Fruit fly (Drosophila melanogaster): ENCODE results near the gene ppk28.

dm6 chrX:16768770-16769169 lies 37.1 kb upstream of the ppk28 start:
- TF ChIP-seq dmrt11E (tag; optimal IDR thresholded peaks at IDR 0.05) (no peak), gro (GFP tag; optimal IDR thresholded peaks at IDR 0.05) (no peak), btn (GFP tag; optimal IDR thresholded peaks at IDR 0.05) (no peak), Hr78 (GFP tag; optimal IDR thresholded peaks at IDR 0.05) (no peak), CG6854 (GFP tag; optimal IDR thresholded peaks at IDR 0.05) (no peak), CG12942 (GFP tag; optimal IDR thresholded peaks at IDR 0.05) (no peak), ash1 (GFP tag; optimal IDR thresholded peaks at IDR 0.05) (no peak), gem (tag; optimal IDR thresholded peaks at IDR 0.05) (peak; percentile 42), CG13287 (GFP tag; IDR thresholded peaks at IDR 0.05; ENCODE audit: partially characterized antibody) (no peak), NC2α (GFP tag; optimal IDR thresholded peaks at IDR 0.05) (no peak), CG17829 (tag; optimal IDR thresholded peaks at IDR 0.05) (peak; percentile 37)

Data from whole organism, embryonic.